Fruit fly (Drosophila melanogaster) whole organism, embryonic: ENCODE measurements around the gene BORCS5.

Experiments used
- Aef1 ChIP-seq: fragments of 200-800 bp; sonication (Bioruptor generic); IDR thresholded peaks from 3 replicates; pipeline ENCODE4 v1.3.6; 2022; ENCODE audit warnings: missing biosample characterization, missing genetic modification characterization
- Antp ChIP-seq: fragments of 200-800 bp; sonication (Bioruptor generic); optimal IDR thresholded peaks from 3 replicates; lab custom pipeline; 2016; ENCODE audit warnings: missing biosample characterization, missing genetic modification characterization
- Atf6 ChIP-seq: fragments of 200-800 bp; sonication (Bioruptor generic); IDR thresholded peaks from 2 replicates; pipeline ENCODE4 v1.3.6; 2022; ENCODE audit warnings: missing biosample characterization, missing genetic modification characterization
- Awh ChIP-seq: fragments of 200-800 bp; sonication (Bioruptor generic); IDR thresholded peaks from 2 replicates; pipeline ENCODE4, ENCODE4 v1.3.6; 2022; ENCODE audit warnings: missing biosample characterization, missing genetic modification characterization
- CG10321 ChIP-seq: fragments of 200-800 bp; sonication (Bioruptor generic); IDR thresholded peaks from 2 replicates; pipeline ENCODE4 v1.3.6; 2022; ENCODE audit warnings: missing biosample characterization, missing genetic modification characterization
- CG10543 ChIP-seq: fragments of 200-800 bp; sonication (Bioruptor generic); optimal IDR thresholded peaks from 3 replicates; lab custom pipeline; 2017; ENCODE audit warnings: missing biosample characterization, mild to moderate bottlenecking, missing genetic modification characterization, moderate library complexity
- CG13287 ChIP-seq: fragments of 200-800 bp; sonication (Bioruptor generic); IDR thresholded peaks from 2 replicates; pipeline ENCODE4 v1.3.6; 2022; ENCODE audit warnings: missing biosample characterization, missing genetic modification characterization; ENCODE audit not compliant: partially characterized antibody
- CG17385 ChIP-seq: fragments of 200-800 bp; sonication (Bioruptor generic); optimal IDR thresholded peaks from 3 replicates; lab custom pipeline; 2018; ENCODE audit warnings: missing biosample characterization, mild to moderate bottlenecking, missing genetic modification characterization
- CG2678 ChIP-seq: fragments of 200-800 bp; sonication (Bioruptor generic); optimal IDR thresholded peaks from 3 replicates; lab custom pipeline; 2019; ENCODE audit warnings: missing biosample characterization, mild to moderate bottlenecking, missing genetic modification characterization, moderate library complexity
- CG33557 ChIP-seq: fragments of 200-800 bp; sonication (Bioruptor generic); optimal IDR thresholded peaks from 2 replicates; lab custom pipeline; 2019; ENCODE audit warnings: missing biosample characterization, mild to moderate bottlenecking, missing genetic modification characterization, moderate library complexity
- CG34422 ChIP-seq: fragments of 200-800 bp; sonication (Bioruptor generic); IDR thresholded peaks from 3 replicates; pipeline ENCODE4 v1.3.6; 2022; ENCODE audit warnings: missing biosample characterization, missing genetic modification characterization
- CG3726 ChIP-seq: fragments of 200-800 bp; sonication (Bioruptor generic); IDR thresholded peaks from 3 replicates; pipeline ENCODE4, ENCODE4 v1.3.6; 2022; ENCODE audit warnings: missing biosample characterization, missing genetic modification characterization
- CG4282 ChIP-seq: fragments of 200-800 bp; sonication (Bioruptor generic); optimal IDR thresholded peaks from 2 replicates; lab custom pipeline; 2016; ENCODE audit warnings: missing biosample characterization, missing genetic modification characterization
- CG5180 ChIP-seq: fragments of 200-800 bp; sonication (Bioruptor generic); optimal IDR thresholded peaks from 3 replicates; lab custom pipeline; 2017; ENCODE audit warnings: missing biosample characterization, missing genetic modification characterization, mild to moderate bottlenecking, moderate library complexity, missing genetic modification reagents
- CG8359 ChIP-seq: fragments of 200-800 bp; sonication (Bioruptor generic); optimal IDR thresholded peaks from 2 replicates; lab custom pipeline; 2017; ENCODE audit warnings: missing biosample characterization, mild to moderate bottlenecking, missing genetic modification characterization, borderline replicate concordance
- CG9727 ChIP-seq: fragments of 200-800 bp; sonication (Bioruptor generic); optimal IDR thresholded peaks from 3 replicates; lab custom pipeline; 2017; ENCODE audit warnings: missing biosample characterization, mild to moderate bottlenecking, missing genetic modification characterization
- Dll ChIP-seq: fragments of 200-800 bp; sonication (Bioruptor generic); IDR thresholded peaks from 4 replicates; pipeline ENCODE4 v1.3.6; 2022; ENCODE audit warnings: missing biosample characterization, missing genetic modification characterization; ENCODE audit not compliant: partially characterized antibody
- Elba2 ChIP-seq: fragments of 200-800 bp; sonication (Bioruptor generic); optimal IDR thresholded peaks from 3 replicates; lab custom pipeline; 2016; ENCODE audit warnings: missing biosample characterization, missing genetic modification characterization
- H15 ChIP-seq: fragments of 200-800 bp; sonication (Bioruptor generic); IDR thresholded peaks from 3 replicates; pipeline ENCODE4 v1.3.6; 2022; ENCODE audit warnings: missing biosample characterization, missing genetic modification characterization
- HHEX ChIP-seq: fragments of 200-800 bp; sonication (Bioruptor generic); optimal IDR thresholded peaks from 3 replicates; lab custom pipeline; 2017; ENCODE audit warnings: missing biosample characterization, mild to moderate bottlenecking, missing genetic modification characterization, missing genetic modification reagents
- Hand ChIP-seq: fragments of 200-800 bp; sonication (Bioruptor generic); optimal IDR thresholded peaks from 2 replicates; lab custom pipeline; 2017; ENCODE audit warnings: mild to moderate bottlenecking, missing biosample characterization, missing genetic modification reagents, missing genetic modification characterization
- Hr78 ChIP-seq, 2 experiments: fragments of 200-800 bp in 1 of 2; fragments of >200 bp in 1 of 2; sonication (Bioruptor generic) in 1 of 2; optimal IDR thresholded peaks; 2 replicates each; lab custom pipeline; 2017 to 2019; ENCODE audit warnings: missing biosample characterization in 2 of 2, missing genetic modification characterization in 2 of 2, mild to moderate bottlenecking in 1 of 2, moderate library complexity in 1 of 2
- Lim3 ChIP-seq: fragments of 200-800 bp; sonication (Bioruptor generic); IDR thresholded peaks from 2 replicates; pipeline ENCODE4 v1.3.6; 2022; ENCODE audit warnings: missing biosample characterization, missing genetic modification characterization
- MBD-R2 ChIP-seq: fragments of 200-800 bp; sonication (Bioruptor generic); IDR thresholded peaks from 2 replicates; pipeline ENCODE4 v1.3.6; 2022; ENCODE audit warnings: missing biosample characterization, missing genetic modification characterization
- Max ChIP-seq: fragments of 200-800 bp; sonication (Bioruptor generic); optimal IDR thresholded peaks from 2 replicates; lab custom pipeline; 2016; ENCODE audit warnings: missing biosample characterization, mild to moderate bottlenecking, missing genetic modification characterization
- Sin3A ChIP-seq: fragments of >200 bp; optimal IDR thresholded peaks from 2 replicates; lab custom pipeline; 2018
- ase ChIP-seq: fragments of 200-800 bp; sonication (Bioruptor generic); IDR thresholded peaks from 3 replicates; pipeline ENCODE4 v1.3.6; 2022; ENCODE audit warnings: missing biosample characterization, missing genetic modification characterization
- chinmo ChIP-seq: fragments of 200-800 bp; sonication (Bioruptor generic); IDR thresholded peaks from 4 replicates; pipeline ENCODE4 v1.3.6; 2022; ENCODE audit warnings: missing biosample characterization, missing genetic modification characterization; ENCODE audit not compliant: partially characterized antibody
- crol ChIP-seq: fragments of 200-800 bp; sonication (Bioruptor generic); IDR thresholded peaks from 2 replicates; pipeline ENCODE4 v1.3.6; 2022; ENCODE audit warnings: missing biosample characterization, missing genetic modification characterization
- crp ChIP-seq, 2 experiments: fragments of 200-800 bp; sonication (Bioruptor generic); optimal IDR thresholded peaks; 2 replicates in 1 of 2; 3 replicates in 1 of 2; lab custom pipeline; 2017; ENCODE audit warnings: missing biosample characterization in 2 of 2, missing genetic modification characterization in 2 of 2, mild to moderate bottlenecking in 1 of 2, moderate library complexity in 1 of 2
- da ChIP-seq: fragments of 200-800 bp; sonication (Bioruptor generic); optimal IDR thresholded peaks from 2 replicates; lab custom pipeline; 2016; ENCODE audit warnings: missing biosample characterization, missing genetic modification characterization
- dimm ChIP-seq: fragments of 200-800 bp; sonication (Bioruptor generic); IDR thresholded peaks from 2 replicates; pipeline ENCODE4 v1.3.6; 2022; ENCODE audit warnings: missing biosample characterization, missing genetic modification characterization
- fd3F ChIP-seq: fragments of 200-800 bp; sonication (Bioruptor generic); optimal IDR thresholded peaks from 2 replicates; lab custom pipeline; 2018; ENCODE audit warnings: missing biosample characterization, mild to moderate bottlenecking, missing genetic modification characterization, moderate library complexity
- fu2 ChIP-seq: fragments of 200-800 bp; sonication (Bioruptor generic); optimal IDR thresholded peaks from 2 replicates; lab custom pipeline; 2016; ENCODE audit warnings: missing biosample characterization, missing genetic modification characterization
- gro ChIP-seq: fragments of 200-800 bp; sonication (Bioruptor generic); optimal IDR thresholded peaks from 2 replicates; lab custom pipeline; 2016; ENCODE audit warnings: missing biosample characterization, missing genetic modification characterization
- kah ChIP-seq: fragments of 200-800 bp; sonication (Bioruptor generic); optimal IDR thresholded peaks from 2 replicates; lab custom pipeline; 2018; ENCODE audit warnings: missing biosample characterization, mild to moderate bottlenecking, missing genetic modification characterization
- ken ChIP-seq: fragments of 200-800 bp; sonication (Bioruptor generic); IDR thresholded peaks from 3 replicates; pipeline ENCODE4 v1.3.6; 2022; ENCODE audit warnings: missing biosample characterization, missing genetic modification characterization
- maf-S ChIP-seq: fragments of 200-800 bp; sonication (Bioruptor generic); optimal IDR thresholded peaks from 2 replicates; lab custom pipeline; 2016; ENCODE audit warnings: missing biosample characterization, missing genetic modification characterization
- nerfin-1 ChIP-seq: fragments of 200-800 bp; sonication (Bioruptor generic); optimal IDR thresholded peaks from 3 replicates; lab custom pipeline; 2019; ENCODE audit warnings: missing biosample characterization, mild to moderate bottlenecking, missing genetic modification characterization, moderate library complexity
- odd ChIP-seq: fragments of 200-800 bp; sonication (Bioruptor generic); optimal IDR thresholded peaks from 2 replicates; lab custom pipeline; 2017; ENCODE audit warnings: missing biosample characterization, mild to moderate bottlenecking, missing genetic modification characterization
- repo ChIP-seq: fragments of 200-800 bp; sonication (Bioruptor generic); optimal IDR thresholded peaks from 2 replicates; lab custom pipeline; 2016; ENCODE audit warnings: missing biosample characterization, missing genetic modification characterization
- ro ChIP-seq: fragments of 200-800 bp; sonication (Bioruptor generic); IDR thresholded peaks from 2 replicates; pipeline ENCODE4 v1.3.6; 2022; ENCODE audit warnings: missing biosample characterization, missing genetic modification characterization
- sc ChIP-seq, 3 experiments: fragments of >200 bp in 2 of 3; fragments of 200-800 bp in 1 of 3; sonication (Bioruptor generic) in 1 of 3; optimal IDR thresholded peaks; 2 replicates in 2 of 3; 3 replicates in 1 of 3; lab custom pipeline; 2017; ENCODE audit warnings: mild to moderate bottlenecking in 1 of 3, missing biosample characterization in 1 of 3, missing genetic modification characterization in 1 of 3, missing genetic modification reagents in 1 of 3
- sim ChIP-seq: fragments of 200-800 bp; sonication (Bioruptor generic); IDR thresholded peaks from 2 replicates; pipeline ENCODE4 v1.3.6; 2022; ENCODE audit warnings: missing biosample characterization, missing genetic modification characterization
- slp2 ChIP-seq: fragments of 200-800 bp; sonication (Bioruptor generic); optimal IDR thresholded peaks from 2 replicates; lab custom pipeline; 2016; ENCODE audit warnings: missing biosample characterization, missing genetic modification characterization
- tgo ChIP-seq: fragments of 200-800 bp; sonication (Bioruptor generic); IDR thresholded peaks from 3 replicates; pipeline ENCODE4 v1.3.6; 2022; ENCODE audit warnings: missing biosample characterization, missing genetic modification characterization
- trem ChIP-seq: fragments of 200-800 bp; optimal IDR thresholded peaks from 3 replicates; lab custom pipeline; 2019; ENCODE audit warnings: missing biosample characterization, mild to moderate bottlenecking, missing genetic modification characterization, moderate library complexity
- unc-4 ChIP-seq: fragments of 200-800 bp; sonication (Bioruptor generic); IDR thresholded peaks from 2 replicates; pipeline ENCODE4 v1.3.6; 2022; ENCODE audit warnings: missing biosample characterization, missing genetic modification characterization; ENCODE audit not compliant: partially characterized antibody
- zen2 ChIP-seq: fragments of 200-800 bp; sonication (Bioruptor generic); IDR thresholded peaks from 3 replicates; pipeline ENCODE4 v1.3.6; 2022; ENCODE audit warnings: missing biosample characterization, missing genetic modification characterization; ENCODE audit not compliant: partially characterized antibody

BORCS5 gene

DNA sequence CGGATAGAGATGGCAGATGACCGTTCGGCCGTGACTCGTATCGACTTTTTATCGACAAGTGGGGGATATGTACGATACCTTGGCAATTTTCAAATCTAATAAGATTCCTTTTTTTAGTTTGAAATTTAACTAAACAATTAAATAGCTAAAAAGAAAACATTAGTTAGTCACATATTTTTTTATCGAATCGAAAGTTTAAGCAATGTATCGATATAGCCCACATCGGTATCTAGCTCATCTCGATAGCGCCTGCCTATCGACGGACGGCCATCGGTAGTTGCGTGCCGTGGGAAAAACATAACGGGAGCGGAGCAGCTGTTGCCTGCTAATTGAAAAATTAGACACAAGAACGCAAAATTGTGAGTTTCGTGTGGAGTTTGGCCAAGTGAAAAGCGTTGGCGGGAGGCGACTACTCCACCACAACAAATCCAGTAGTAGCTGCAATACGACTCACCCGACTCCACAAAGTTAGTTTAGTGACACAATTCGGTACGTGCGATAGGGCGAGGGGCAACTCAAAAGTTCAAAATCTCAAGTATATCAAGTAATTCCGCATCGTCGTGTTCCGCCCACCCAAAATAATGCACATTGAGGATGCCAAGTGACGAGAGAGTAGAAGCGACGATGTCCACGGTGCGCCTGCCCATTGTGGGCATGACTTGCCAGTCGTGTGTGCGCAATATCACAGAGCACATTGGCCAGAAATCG is 17.7 kb downstream of the BORCS5 start, which contains the start of the genes CG10347 and ATP7 (continued):
- TF ChIP-seq dimm (GFP tag; lab: Robert Waterston, UW) = no peak
- peak; percentile 17; the same call in 1 of the 3 replicates for TF ChIP-seq CG34422 (GFP tag; lab: Robert Waterston, UW)
- peak; percentile 75 for TF ChIP-seq MBD-R2
- no peak for TF ChIP-seq Antp (GFP tag; lab: Kevin White, UChicago)
- no peak for TF ChIP-seq kah (GFP tag; lab: Kevin White, UChicago)
- no peak for TF ChIP-seq Lim3 (GFP tag; lab: Robert Waterston, UW)
- no peak for TF ChIP-seq odd (GFP tag; lab: Kevin White, UChicago)
- TF ChIP-seq CG8359 (GFP tag; lab: Kevin White, UChicago) = no peak
- TF ChIP-seq fd3F = no peak
- no peak for TF ChIP-seq tgo
- TF ChIP-seq sc (optimal IDR thresholded peaks at IDR 0.05; lab: Kevin White, UChicago) = no peak
- no peak for TF ChIP-seq sc (GFP tag; optimal IDR thresholded peaks at IDR 0.05; lab: Kevin White, UChicago)
- TF ChIP-seq CG17385 (GFP tag; lab: Kevin White, UChicago) = peak; percentile 13
- peak in 1 of 2 experiments; percentile 72 for TF ChIP-seq crp (GFP tag; optimal IDR thresholded peaks at IDR 0.05; lab: Kevin White, UChicago)
- TF ChIP-seq nerfin-1 (tag; lab: Kevin White, UChicago) = peak; percentile 11
- TF ChIP-seq slp2 (GFP tag; lab: Kevin White, UChicago) = no peak
- no peak for TF ChIP-seq Hand (GFP tag; lab: Kevin White, UChicago)
- TF ChIP-seq CG13287 (GFP tag; lab: Robert Waterston, UW) = peak; percentile 96
- peak; percentile 0 for TF ChIP-seq gro (GFP tag; lab: Kevin White, UChicago)
- peak; percentile 40 for TF ChIP-seq trem
- TF ChIP-seq crol = no peak
- no peak for TF ChIP-seq ase (GFP tag; lab: Robert Waterston, UW)
- TF ChIP-seq sim = no peak
- TF ChIP-seq ken = no peak
- TF ChIP-seq H15 = 0 out of 3 replicates have a peak, but pooled peaks have one; percentile 23
- peak; percentile 12 for TF ChIP-seq fu2 (GFP tag; lab: Kevin White, UChicago)
- TF ChIP-seq unc-4 = peak; percentile 93
- no peak for TF ChIP-seq da (GFP tag; lab: Kevin White, UChicago)
- TF ChIP-seq HHEX (GFP tag; lab: Kevin White, UChicago) = no peak
- TF ChIP-seq CG33557 = no peak
- no peak for TF ChIP-seq maf-S (GFP tag; lab: Kevin White, UChicago)
- peak; percentile 9 for TF ChIP-seq CG9727 (GFP tag; lab: Kevin White, UChicago)
- TF ChIP-seq CG3726 (GFP tag; lab: Robert Waterston, UW) = no peak
- TF ChIP-seq Hr78 (GFP tag; optimal IDR thresholded peaks at IDR 0.05; lab: Kevin White, UChicago) = no peak
- peak; percentile 80; the same call in 2 of the 4 replicates for TF ChIP-seq chinmo (GFP tag; lab: Robert Waterston, UW)
- no peak for TF ChIP-seq Atf6 (GFP tag; lab: Robert Waterston, UW)
- peak; percentile 78 for TF ChIP-seq zen2 (GFP tag; lab: Robert Waterston, UW)
- no peak for TF ChIP-seq CG4282 (GFP tag; lab: Kevin White, UChicago)
- TF ChIP-seq Aef1 (GFP tag; lab: Robert Waterston, UW) = no peak
- peak; percentile 25 for TF ChIP-seq repo (GFP tag; lab: Kevin White, UChicago)
- TF ChIP-seq Elba2 (GFP tag; lab: Kevin White, UChicago) = no peak
- no peak for TF ChIP-seq CG10321 (GFP tag; lab: Robert Waterston, UW)
- peak; percentile 72 for TF ChIP-seq Sin3A
- peak; percentile 33 for TF ChIP-seq CG10543
- peak; percentile 43 for TF ChIP-seq CG2678 (tag; lab: Kevin White, UChicago)
- TF ChIP-seq Awh (GFP tag; lab: Robert Waterston, UW) = no peak
- no peak for TF ChIP-seq CG5180 (GFP tag; lab: Kevin White, UChicago)
- no peak for TF ChIP-seq ro (GFP tag; lab: Robert Waterston, UW)
- TF ChIP-seq Dll (GFP tag; lab: Robert Waterston, UW) = peak; percentile 97
- TF ChIP-seq Max = peak; percentile 26
